Worm (Caenorhabditis elegans) whole organism, young adult: ENCODE measurements around the gene pho-7.

Experiments
- Y79H2A.3 ChIP-seq: fragments of 200-800 bp; sonication (Bioruptor generic); conservative IDR thresholded peaks from 2 replicates; pipeline ENCODE4 v1.3.6; 2022; ENCODE audit warnings: missing genetic modification reagents, missing genetic modification characterization, missing compliant biosample characterization
- ama-1 ChIP-seq, 3 experiments: fragments of 150-350 bp in 1 of 3; sonication (generic microtip) in 2 of 3; optimal IDR thresholded peaks; 2 replicates each; lab custom pipeline; 2014 to 2018; ENCODE audit warnings: missing biosample characterization in 2 of 3, missing genetic modification characterization in 2 of 3, missing genetic modification reagents in 2 of 3
- nhr-27 ChIP-seq: fragments of 200-800 bp; sonication (Bioruptor generic); optimal IDR thresholded peaks from 2 replicates; lab custom pipeline; 2018; ENCODE audit warnings: mild to moderate bottlenecking, missing genetic modification characterization, moderate library complexity, missing compliant biosample characterization

- TF ChIP-seq Y79H2A.3 (GFP tag; lab: Robert Waterston, UW) = no peak
- no peak for TF ChIP-seq nhr-27 (tag; lab: Kevin White, UChicago)
- no peak for TF ChIP-seq ama-1 (optimal IDR thresholded peaks at IDR 0.05; lab: Kevin White, UChicago)
- TF ChIP-seq ama-1 (GFP tag; optimal IDR thresholded peaks at IDR 0.05; lab: Kevin White, UChicago) = no peak
Observed at ce11 chrX:10982051-10982450, 40.9 kb upstream of the pho-7 start, which contains the start of gene ver-4.
